Worm (Caenorhabditis elegans): ENCODE measurements around the gene gskl-1.
"Not testable (repeated sequence)": the region's sequence is repeated elsewhere in the genome, so short reads cannot be mapped to it uniquely, and the experiment has no call there.

DNA sequence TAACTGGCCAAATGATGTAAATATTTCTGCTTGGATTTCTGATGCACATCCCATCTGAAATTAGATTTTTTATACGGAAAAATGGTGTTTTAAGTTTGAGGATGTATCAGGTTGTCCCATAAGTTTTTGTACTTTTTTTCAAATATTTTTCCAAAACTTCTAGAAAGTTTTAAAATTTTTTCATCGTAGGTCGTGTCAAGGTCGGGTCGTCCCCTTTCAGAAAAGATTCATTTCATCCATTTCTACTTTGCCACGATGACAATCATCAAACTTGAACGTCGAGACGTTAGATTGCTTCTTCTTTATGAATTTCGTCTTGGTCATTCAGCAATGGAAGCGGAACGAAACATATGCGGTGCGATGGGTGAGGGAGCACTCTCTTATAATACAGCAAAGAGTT, 43.0 kb upstream of the gskl-1 start, which contains the start of gene sra-12:
- TF ChIP-seq pqm-1, ceh-24 (tag; optimal IDR thresholded peaks at IDR 0.05): not testable (repeated sequence)

All from whole organism, late embryonic.